Worm (Caenorhabditis elegans): ENCODE measurements around the gene irld-12.
"Not testable (repeated sequence)": the region's sequence is repeated elsewhere in the genome, so short reads cannot be mapped to it uniquely, and the experiment has no call there.

- not testable (repeated sequence) for TF ChIP-seq dpl-1 (GFP tag; optimal IDR thresholded peaks at IDR 0.05); ama-1 (optimal IDR thresholded peaks at IDR 0.05); ama-1 (GFP tag; optimal IDR thresholded peaks at IDR 0.05)
Measured at ce11 chrV:3064418-3064817, 43.2 kb upstream of the irld-12 start, which contains the start of gene srt-16.

All from whole organism, young adult.